Worm (Caenorhabditis elegans) whole organism, L3 larva: ENCODE results near the gene F02E11.3.

Experiments
- aly-2 ChIP-seq: fragments of 150-350 bp; optimal IDR thresholded peaks from 2 replicates; lab custom pipeline; 2014; ENCODE audit warnings: missing biosample characterization, missing genetic modification characterization
- ceh-28 ChIP-seq: fragments of 150-350 bp; optimal IDR thresholded peaks from 2 replicates; lab custom pipeline; 2014; ENCODE audit warnings: missing biosample characterization, missing genetic modification reagents, missing genetic modification characterization
- fos-1 ChIP-seq: fragments of 150-350 bp; optimal IDR thresholded peaks from 2 replicates; lab custom pipeline; 2014; ENCODE audit warnings: missing biosample characterization, missing genetic modification characterization
- mdl-1 ChIP-seq: fragments of 150-350 bp; optimal IDR thresholded peaks from 2 replicates; lab custom pipeline; 2014; ENCODE audit warnings: missing biosample characterization, missing genetic modification characterization
- nhr-237 ChIP-seq: fragments of 150-350 bp; optimal IDR thresholded peaks from 2 replicates; lab custom pipeline; 2014; ENCODE audit warnings: missing biosample characterization, missing genetic modification characterization
- nhr-25 ChIP-seq: sonication (generic microtip); optimal IDR thresholded peaks from 2 replicates; lab custom pipeline; 2017; ENCODE audit warnings: missing biosample characterization, missing genetic modification characterization
- nhr-76 ChIP-seq: fragments of 150-350 bp; sonication (generic microtip); optimal IDR thresholded peaks from 5 replicates; lab custom pipeline; 2014; ENCODE audit warnings: missing biosample characterization, missing genetic modification characterization
- ztf-4 ChIP-seq: fragments of 150-350 bp; optimal IDR thresholded peaks from 2 replicates; lab custom pipeline; 2014; ENCODE audit warnings: missing biosample characterization, missing genetic modification characterization

DNA sequence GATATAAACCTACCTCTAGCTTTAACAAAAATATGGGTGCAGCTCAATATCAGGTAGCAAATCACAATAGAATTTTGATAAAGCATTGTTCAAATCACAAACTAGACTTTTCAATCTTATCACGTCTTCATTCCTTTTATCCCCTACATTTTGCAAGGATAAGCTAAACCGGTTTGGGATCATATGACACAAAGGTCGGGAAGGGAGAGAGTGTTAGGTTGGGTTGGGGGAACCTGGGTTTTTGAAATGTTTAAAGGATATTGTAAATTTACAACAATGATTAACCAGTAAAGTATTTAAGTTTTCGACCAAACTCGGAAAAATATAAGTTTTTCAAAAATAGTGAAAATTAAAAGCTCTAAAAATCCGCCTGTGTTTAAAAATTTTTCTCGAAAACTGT is 30.8 kb downstream of the F02E11.3 start, which contains the start of gene C17F4.12:
- no peak for TF ChIP-seq nhr-25 (tag; lab: Kevin White, UChicago)
- no peak for TF ChIP-seq fos-1
- TF ChIP-seq aly-2 (tag; lab: Kevin White, UChicago), result no peak
- TF ChIP-seq mdl-1 (tag; lab: Kevin White, UChicago), result no peak
- TF ChIP-seq nhr-76 (tag; lab: Kevin White, UChicago), result no peak
- no peak for TF ChIP-seq nhr-237 (tag; lab: Kevin White, UChicago)
- TF ChIP-seq ztf-4 (tag; lab: Kevin White, UChicago), result no peak
- TF ChIP-seq ceh-28, result no peak
